Worm (Caenorhabditis elegans) whole organism, young adult: Measurements from ENCODE around the gene map-2.

ENCODE experiments used
- C06A6.2 ChIP-seq: fragments of 200-800 bp; sonication (Bioruptor generic); conservative IDR thresholded peaks from 2 replicates; pipeline ENCODE4 v1.3.6; 2022; ENCODE audit warnings: missing genetic modification characterization, missing compliant biosample characterization
- F10E7.11 ChIP-seq: sonication (generic microtip); optimal IDR thresholded peaks from 2 replicates; lab custom pipeline; 2017; ENCODE audit warnings: mild to moderate bottlenecking, missing genetic modification characterization, moderate library complexity, missing compliant biosample characterization
- F55B11.4 ChIP-seq: sonication (generic microtip); optimal IDR thresholded peaks from 2 replicates; lab custom pipeline; 2016; ENCODE audit warnings: missing compliant biosample characterization, missing genetic modification characterization, borderline replicate concordance; ENCODE audit not compliant: insufficient read depth
- Y56A3A.18 ChIP-seq: fragments of 200-800 bp; sonication (Bioruptor generic); IDR thresholded peaks from 2 replicates; pipeline ENCODE4 v1.3.6; 2022; ENCODE audit warnings: missing genetic modification reagents, missing genetic modification characterization, missing compliant biosample characterization
- bed-2 ChIP-seq: fragments of 200-800 bp; sonication (Bioruptor generic); IDR thresholded peaks from 2 replicates; pipeline ENCODE4 v1.3.6; 2022; ENCODE audit warnings: missing genetic modification reagents, missing genetic modification characterization, missing compliant biosample characterization
- die-1 ChIP-seq: sonication (generic microtip); optimal IDR thresholded peaks from 2 replicates; lab custom pipeline; 2016; ENCODE audit warnings: missing genotype, mild to moderate bottlenecking, missing genetic modification characterization, missing compliant biosample characterization
- dpl-1 ChIP-seq: fragments of 150-350 bp; optimal IDR thresholded peaks from 2 replicates; lab custom pipeline; 2014; ENCODE audit warnings: missing biosample characterization, missing genetic modification reagents, missing genetic modification characterization
- hlh-26 ChIP-seq: fragments of 200-800 bp; sonication (Bioruptor generic); conservative IDR thresholded peaks from 2 replicates; pipeline ENCODE4 v1.3.6; 2022; ENCODE audit warnings: missing genetic modification reagents, missing genetic modification characterization, missing compliant biosample characterization
- nfya-1 ChIP-seq: sonication (generic microtip); optimal IDR thresholded peaks from 2 replicates; lab custom pipeline; 2017; ENCODE audit warnings: antibody characterized with exemption, missing compliant biosample characterization, missing genetic modification characterization, borderline replicate concordance; ENCODE audit not compliant: insufficient read depth
- repo-1 ChIP-seq: sonication (generic microtip); optimal IDR thresholded peaks from 2 replicates; lab custom pipeline; 2017; ENCODE audit warnings: mild to moderate bottlenecking, missing genetic modification characterization, missing compliant biosample characterization

- TF ChIP-seq hlh-26, result no peak
- no peak for TF ChIP-seq nfya-1 (tag; lab: Kevin White, UChicago)
- no peak for TF ChIP-seq die-1
- no peak for TF ChIP-seq dpl-1 (GFP tag; lab: Kevin White, UChicago)
- TF ChIP-seq F55B11.4 (tag; lab: Kevin White, UChicago), result no peak
- no peak for TF ChIP-seq bed-2 (GFP tag; lab: Robert Waterston, UW)
- TF ChIP-seq F10E7.11 (tag; lab: Kevin White, UChicago), result no peak
- no peak for TF ChIP-seq C06A6.2 (GFP tag; lab: Robert Waterston, UW)
- TF ChIP-seq Y56A3A.18 (GFP tag; lab: Robert Waterston, UW), result no peak
- TF ChIP-seq repo-1 (tag; lab: Kevin White, UChicago), result no peak
These were observed 6.0 kb upstream of the map-2 start for ce11 chrIV:16860702-16861101.
